Fruit fly (Drosophila melanogaster): ENCODE data around the gene Inx2.
A peak's percentile ranks its signal among the peaks of the same experiment; 100 is the strongest.

The Inx2 gene

DNA sequence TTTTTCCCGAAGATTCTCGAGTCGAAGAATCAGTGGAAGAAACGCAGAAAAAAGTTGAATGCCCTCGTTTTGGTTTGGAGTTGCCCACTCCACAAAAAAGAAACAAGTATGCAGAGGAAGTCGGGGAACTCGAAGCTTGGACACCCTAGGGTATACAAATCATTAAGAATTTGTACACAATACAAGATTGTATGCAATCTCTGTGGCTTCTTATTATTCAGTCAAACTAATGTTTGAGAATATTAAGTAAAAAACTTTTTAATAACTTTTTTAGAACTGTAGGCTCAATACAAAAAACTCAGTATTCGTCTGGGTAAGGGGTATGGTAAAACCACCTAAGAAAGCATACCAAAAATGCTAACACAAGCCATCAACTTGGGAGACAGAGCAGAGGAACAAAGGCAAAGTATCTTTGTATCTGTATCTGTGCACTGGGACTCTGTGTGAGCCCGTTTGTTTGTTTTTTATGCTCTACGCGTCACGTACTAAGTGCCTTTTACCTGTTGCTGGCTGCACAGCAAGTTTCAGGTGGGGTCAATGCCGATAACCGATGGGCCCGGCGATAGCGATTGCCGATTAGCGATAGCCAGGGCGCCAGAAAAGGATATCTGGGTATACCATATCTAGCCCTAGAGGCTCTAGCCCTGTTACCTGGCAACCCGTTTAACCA lies 13.2 kb upstream of the Inx2 start:
- no peak for TF ChIP-seq Dll (optimal IDR thresholded peaks at IDR 0.05)
- TF ChIP-seq usp (GFP tag; optimal IDR thresholded peaks at IDR 0.05) = no peak
- TF ChIP-seq pan (optimal IDR thresholded peaks at IDR 0.05) = peak; percentile 92
- peak; percentile 34 to 81 for TF ChIP-seq EcR (GFP tag; optimal IDR thresholded peaks at IDR 0.05)

DNA sequence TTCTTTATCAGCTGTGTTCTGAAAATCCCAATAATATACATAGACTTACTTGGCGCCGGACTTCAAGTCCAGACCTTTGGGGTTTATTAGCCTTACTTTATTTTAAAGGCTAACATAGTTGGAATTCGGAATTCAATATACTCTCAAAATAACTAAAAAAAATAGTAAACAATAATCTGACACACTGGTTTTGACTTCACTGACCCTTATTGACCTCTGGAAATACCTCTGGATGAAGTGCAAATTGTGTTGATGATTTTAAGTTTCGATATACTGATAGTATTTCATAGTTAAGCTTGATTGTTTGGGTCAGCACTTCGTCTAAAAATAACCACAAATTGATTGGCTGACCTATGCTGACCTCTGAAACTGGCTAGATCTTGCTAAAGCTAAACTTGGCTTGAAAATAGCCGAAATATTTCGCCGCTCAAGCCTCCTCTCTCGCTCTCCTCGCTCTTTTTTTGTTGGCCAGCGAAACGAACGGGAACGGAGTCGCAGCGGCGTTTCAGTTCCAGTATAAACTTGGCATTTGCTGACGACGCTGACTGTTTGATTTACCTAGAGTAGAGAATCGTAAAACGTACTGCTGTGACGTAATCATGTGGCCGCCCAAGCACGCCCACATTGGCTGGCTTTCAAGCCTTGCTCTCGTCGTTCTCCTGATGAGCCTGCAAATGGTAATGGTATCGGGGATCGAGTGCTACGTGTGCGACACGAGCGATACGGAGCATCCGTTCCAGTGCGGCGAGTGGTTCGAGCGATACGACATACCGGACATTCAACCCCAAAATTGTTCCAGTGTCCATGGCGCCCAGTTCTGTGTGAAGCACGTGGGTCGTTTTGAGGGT lies 12.3 kb upstream of the Inx2 start, which contains the start of gene bou:
Gene bou, plus strand, starts transcription at position 507 of the 848 bp plus-strand sequence.
- TF ChIP-seq Dll (optimal IDR thresholded peaks at IDR 0.05) = no peak
- TF ChIP-seq psq (optimal IDR thresholded peaks at IDR 0.05) = no peak
- TF ChIP-seq usp (GFP tag; optimal IDR thresholded peaks at IDR 0.05) = no peak
- TF ChIP-seq pan (optimal IDR thresholded peaks at IDR 0.05) = no peak
- TF ChIP-seq CG8478 (optimal IDR thresholded peaks at IDR 0.05) = no peak
- TF ChIP-seq EcR (GFP tag; optimal IDR thresholded peaks at IDR 0.05) = no peak

DNA sequence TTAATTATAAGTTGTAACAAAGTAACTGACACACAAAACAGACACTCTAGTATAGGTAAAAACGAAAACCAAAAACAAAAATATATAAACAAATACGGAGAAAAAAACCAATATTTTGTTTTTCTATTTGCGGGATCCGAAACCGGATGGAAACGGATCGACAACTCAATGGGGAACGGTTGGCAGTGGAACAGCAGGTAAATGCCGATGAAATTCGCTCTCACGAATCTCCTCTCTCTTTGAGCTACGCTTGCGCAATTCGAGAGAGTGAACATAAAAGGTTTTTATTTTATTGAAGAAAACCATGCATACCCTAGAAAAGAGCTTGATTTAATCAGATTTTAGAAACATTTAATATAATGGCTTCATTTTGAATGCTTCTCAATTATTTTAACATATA lies 11.4 kb upstream of the Inx2 start:
- no peak for TF ChIP-seq CG8478 (optimal IDR thresholded peaks at IDR 0.05)
- TF ChIP-seq Dll (optimal IDR thresholded peaks at IDR 0.05) = no peak
- TF ChIP-seq usp (GFP tag; optimal IDR thresholded peaks at IDR 0.05) = no peak
- no peak for TF ChIP-seq pan (optimal IDR thresholded peaks at IDR 0.05)
- no peak for TF ChIP-seq EcR (GFP tag; optimal IDR thresholded peaks at IDR 0.05)
- TF ChIP-seq psq (optimal IDR thresholded peaks at IDR 0.05) = no peak

DNA sequence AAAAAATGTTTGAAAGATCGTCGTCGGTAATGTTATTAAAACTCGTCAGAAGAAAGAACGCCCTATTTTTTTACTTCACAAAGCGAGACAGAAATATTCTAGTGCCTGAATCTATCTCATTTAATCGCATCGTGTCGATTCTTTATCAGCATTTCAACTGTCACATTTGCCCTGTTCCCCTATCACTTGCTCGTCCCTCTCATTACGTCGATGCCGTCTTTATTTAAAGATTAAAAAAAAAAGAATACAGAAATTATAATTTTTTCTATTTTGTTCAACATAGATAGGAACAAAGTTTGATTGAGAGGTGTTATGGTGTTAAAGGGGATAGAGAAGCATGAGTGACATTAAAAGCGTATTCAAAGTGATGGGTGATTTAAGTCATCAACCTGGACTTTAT lies 10.4 kb upstream of the Inx2 start:
- TF ChIP-seq EcR (GFP tag; optimal IDR thresholded peaks at IDR 0.05) (no peak), CG8478 (optimal IDR thresholded peaks at IDR 0.05) (no peak), Dll (optimal IDR thresholded peaks at IDR 0.05) (no peak), usp (GFP tag; optimal IDR thresholded peaks at IDR 0.05) (no peak), psq (optimal IDR thresholded peaks at IDR 0.05) (no peak), pan (optimal IDR thresholded peaks at IDR 0.05) (no peak)

DNA sequence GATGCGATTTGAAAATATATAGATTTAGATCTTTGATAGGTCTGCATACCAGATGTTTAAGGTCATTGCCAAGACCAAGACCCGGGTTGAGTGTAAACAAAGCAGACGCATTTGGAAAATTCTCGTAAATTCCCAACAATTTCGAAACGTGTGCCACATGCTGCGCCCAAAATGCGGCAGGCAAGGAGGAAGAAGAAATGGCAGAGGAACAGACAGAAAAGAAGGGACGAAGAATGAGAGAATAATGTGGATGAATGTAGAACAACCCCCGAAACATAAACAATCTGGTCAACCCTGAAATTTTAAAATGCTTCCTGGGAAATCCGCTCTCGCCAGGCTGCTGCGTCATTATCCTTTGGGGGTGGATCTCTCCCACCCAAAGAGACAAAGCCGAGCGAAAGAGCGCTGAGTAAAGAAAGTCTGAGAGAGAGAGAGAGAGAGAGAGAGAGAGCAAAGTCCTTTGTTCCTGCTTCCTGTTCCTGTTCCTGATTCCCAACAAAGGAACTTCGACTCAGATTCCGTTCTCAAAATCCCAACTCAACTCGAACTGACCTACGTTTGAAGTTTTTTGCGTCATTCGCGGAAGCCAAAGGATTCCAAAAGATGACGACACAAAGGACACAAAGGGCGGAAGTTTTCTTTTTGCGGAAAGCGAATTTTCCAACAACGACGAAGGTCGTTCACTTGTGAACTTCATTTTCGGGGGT lies 9.7 kb upstream of the Inx2 start:
- TF ChIP-seq CG8478 (optimal IDR thresholded peaks at IDR 0.05) (no peak), EcR (GFP tag; optimal IDR thresholded peaks at IDR 0.05) (no peak), Dll (optimal IDR thresholded peaks at IDR 0.05) (no peak), pan (optimal IDR thresholded peaks at IDR 0.05) (no peak), usp (GFP tag; optimal IDR thresholded peaks at IDR 0.05) (no peak), psq (optimal IDR thresholded peaks at IDR 0.05) (no peak)

DNA sequence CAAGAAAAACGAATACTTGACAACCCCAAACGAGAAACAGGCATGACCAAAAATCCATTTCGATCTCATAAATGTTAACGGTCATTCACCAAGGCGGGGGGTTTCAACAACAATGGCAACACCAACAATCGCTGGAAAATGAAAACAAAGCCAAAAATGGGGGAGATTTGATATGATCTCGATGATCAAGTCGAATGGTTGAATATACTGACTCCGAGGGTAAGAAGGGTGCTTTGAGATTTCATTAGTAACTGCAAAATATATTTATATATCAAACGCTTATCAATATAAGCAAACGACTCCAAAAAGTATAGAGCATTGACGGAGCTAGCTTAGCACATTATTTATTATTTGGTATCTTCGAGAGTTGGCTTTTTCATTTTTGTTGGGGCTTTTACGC lies 8.4 kb upstream of the Inx2 start:
- TF ChIP-seq Dll (optimal IDR thresholded peaks at IDR 0.05) (no peak), EcR (GFP tag; optimal IDR thresholded peaks at IDR 0.05) (no peak), psq (optimal IDR thresholded peaks at IDR 0.05) (no peak), CG8478 (optimal IDR thresholded peaks at IDR 0.05) (no peak), pan (optimal IDR thresholded peaks at IDR 0.05) (no peak), usp (GFP tag; optimal IDR thresholded peaks at IDR 0.05) (no peak)

DNA sequence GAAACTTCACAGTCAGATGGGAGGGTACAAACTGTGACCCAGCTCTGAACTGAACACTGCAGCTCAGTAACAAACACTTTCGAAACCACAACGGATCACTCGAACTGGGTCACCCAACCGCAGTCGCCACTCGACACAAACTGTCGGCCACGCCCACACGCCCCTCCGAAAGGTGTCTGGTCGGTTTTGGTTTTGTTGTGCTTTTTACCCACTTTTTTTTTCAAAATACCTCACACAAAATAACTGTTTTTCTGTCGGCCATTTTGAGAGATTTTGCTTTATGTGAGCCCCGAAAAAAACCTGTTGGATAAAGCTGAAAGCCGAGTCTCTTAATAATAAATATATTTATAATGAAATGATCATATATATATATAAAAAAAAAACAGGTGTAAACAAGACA lies 7.2 kb upstream of the Inx2 start, which contains the start of gene ogre:
Gene ogre, minus strand, starts transcription at position 33 of the 400 bp plus-strand sequence.
- TF ChIP-seq pan (optimal IDR thresholded peaks at IDR 0.05) = no peak
- TF ChIP-seq CG8478 (optimal IDR thresholded peaks at IDR 0.05) = no peak
- TF ChIP-seq EcR (GFP tag; optimal IDR thresholded peaks at IDR 0.05) = no peak
- TF ChIP-seq Dll (optimal IDR thresholded peaks at IDR 0.05) = no peak
- no peak for TF ChIP-seq psq (optimal IDR thresholded peaks at IDR 0.05)
- TF ChIP-seq usp (GFP tag; optimal IDR thresholded peaks at IDR 0.05) = no peak

DNA sequence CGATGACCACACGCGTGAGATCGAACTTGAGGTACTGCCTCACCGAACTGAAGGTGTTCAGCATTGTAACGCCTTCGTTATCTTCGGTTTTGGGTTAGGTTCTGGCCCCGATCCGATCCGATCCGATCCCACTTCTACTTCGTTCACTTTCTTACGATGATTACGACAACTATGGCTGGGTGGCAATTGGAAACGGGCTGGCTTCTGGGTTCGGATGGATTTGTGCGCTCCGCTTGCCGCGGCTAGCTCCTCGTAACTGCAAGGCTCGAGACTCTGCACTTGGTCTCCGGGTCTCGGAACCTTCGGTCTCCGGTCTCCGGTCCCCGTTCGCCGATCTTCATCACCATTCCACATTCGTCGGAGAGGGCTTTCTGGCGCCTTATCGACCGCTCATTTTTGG lies 5.1 kb upstream of the Inx2 start, which contains the start of gene Inx7:
Gene Inx7, minus strand, starts transcription at position 263 of the 400 bp plus-strand sequence.
- TF ChIP-seq EcR (GFP tag; optimal IDR thresholded peaks at IDR 0.05) = no peak
- no peak for TF ChIP-seq pan (optimal IDR thresholded peaks at IDR 0.05)
- TF ChIP-seq usp (GFP tag; optimal IDR thresholded peaks at IDR 0.05) = no peak
- no peak for TF ChIP-seq psq (optimal IDR thresholded peaks at IDR 0.05)
- TF ChIP-seq Dll (optimal IDR thresholded peaks at IDR 0.05) = no peak
- TF ChIP-seq CG8478 (optimal IDR thresholded peaks at IDR 0.05) = no peak

DNA sequence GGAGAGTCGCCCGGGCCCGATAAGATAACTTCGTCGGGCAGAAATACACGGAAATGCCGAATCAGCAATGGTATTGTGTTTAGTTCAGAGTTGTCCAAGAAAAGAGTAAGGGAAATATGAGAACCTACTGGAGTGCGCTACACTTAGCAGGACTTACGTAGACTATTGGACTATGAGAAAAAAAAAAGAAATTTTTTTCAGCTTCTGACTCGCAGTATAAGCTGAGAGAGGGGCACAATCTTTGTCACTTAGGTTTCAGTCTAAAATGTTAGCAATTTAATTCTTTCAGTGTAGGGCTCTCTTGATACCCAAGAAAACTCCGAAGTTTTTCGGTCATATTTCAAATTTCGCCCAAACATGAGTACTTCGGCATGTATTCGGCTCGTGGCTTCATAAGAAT lies 4.7 kb upstream of the Inx2 start:
- no peak for TF ChIP-seq CG8478 (optimal IDR thresholded peaks at IDR 0.05)
- TF ChIP-seq usp (GFP tag; optimal IDR thresholded peaks at IDR 0.05) = no peak
- TF ChIP-seq pan (optimal IDR thresholded peaks at IDR 0.05) = no peak
- no peak for TF ChIP-seq psq (optimal IDR thresholded peaks at IDR 0.05)
- no peak for TF ChIP-seq EcR (GFP tag; optimal IDR thresholded peaks at IDR 0.05)
- no peak for TF ChIP-seq Dll (optimal IDR thresholded peaks at IDR 0.05)

DNA sequence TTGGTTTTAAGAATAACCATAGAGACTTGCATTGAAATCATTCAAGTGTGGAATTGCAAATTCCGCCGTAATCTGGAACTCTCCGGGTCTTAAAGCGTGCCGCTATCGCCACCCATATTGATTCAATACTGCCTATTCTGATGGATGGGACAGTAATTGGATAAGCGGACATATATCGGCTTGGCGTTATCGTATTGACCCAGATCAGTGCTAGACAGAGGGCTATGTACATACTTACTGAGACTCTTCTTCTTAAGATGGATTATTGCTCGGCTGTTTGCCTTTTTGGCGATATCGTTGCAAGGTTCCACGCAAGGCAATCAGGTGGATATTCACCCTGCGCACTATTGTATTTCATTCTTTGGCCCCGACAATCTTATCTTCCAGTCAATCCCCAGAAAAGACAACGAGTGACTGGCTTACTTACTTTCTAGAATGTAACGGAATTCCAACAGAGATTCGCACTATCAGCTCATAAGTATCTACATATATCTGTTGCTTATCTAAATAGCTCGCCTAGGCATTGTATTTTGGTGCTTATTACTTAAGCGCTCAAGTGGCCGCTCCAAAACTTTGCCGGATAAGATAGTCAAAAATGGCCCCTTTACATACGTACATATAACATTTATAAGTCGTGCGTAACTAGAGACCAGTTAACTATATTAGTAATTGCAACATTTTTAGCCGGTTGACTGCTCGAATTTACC lies 3.8 kb upstream of the Inx2 start:
- no peak for TF ChIP-seq Dll (optimal IDR thresholded peaks at IDR 0.05)
- no peak for TF ChIP-seq EcR (GFP tag; optimal IDR thresholded peaks at IDR 0.05)

DNA sequence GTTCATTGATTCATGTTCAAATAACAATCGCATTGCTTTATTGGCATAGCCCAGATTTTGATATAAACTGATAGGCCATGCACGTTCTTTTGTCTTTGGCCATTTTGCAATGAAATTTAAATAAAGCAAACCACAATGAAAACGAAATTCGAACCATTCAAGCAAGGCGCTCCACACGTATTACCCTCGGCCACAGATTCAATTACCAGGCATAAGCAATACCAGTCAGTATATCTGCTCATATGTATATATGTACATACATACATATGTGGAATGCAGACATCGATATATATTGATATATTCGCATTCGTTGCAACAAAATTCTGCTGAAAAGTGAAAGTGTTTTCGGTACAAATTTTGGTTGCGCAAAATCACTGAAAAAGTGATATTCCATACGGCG lies 3.2 kb upstream of the Inx2 start:
- TF ChIP-seq CG8478 (optimal IDR thresholded peaks at IDR 0.05) (no peak), EcR (GFP tag; optimal IDR thresholded peaks at IDR 0.05) (no peak), pan (optimal IDR thresholded peaks at IDR 0.05) (no peak), Dll (optimal IDR thresholded peaks at IDR 0.05) (no peak), usp (GFP tag; optimal IDR thresholded peaks at IDR 0.05) (no peak), psq (optimal IDR thresholded peaks at IDR 0.05) (no peak)
